Fruit fly (Drosophila melanogaster) whole organism: ENCODE data around the gene Jasper.

Experiments used
- CG8478 ChIP-seq: fragments of >200 bp; optimal IDR thresholded peaks from 2 replicates; lab custom pipeline; 2018; ENCODE audit warnings: inconsistent platforms
- Dll ChIP-seq: fragments of >200 bp; optimal IDR thresholded peaks from 2 replicates; lab custom pipeline; 2017
- pan ChIP-seq: fragments of >200 bp; optimal IDR thresholded peaks from 2 replicates; lab custom pipeline; 2017
- usp ChIP-seq: fragments of >200 bp; optimal IDR thresholded peaks from 2 replicates; lab custom pipeline; 2017; ENCODE audit warnings: missing biosample characterization, missing genetic modification characterization, mixed read lengths

DNA sequence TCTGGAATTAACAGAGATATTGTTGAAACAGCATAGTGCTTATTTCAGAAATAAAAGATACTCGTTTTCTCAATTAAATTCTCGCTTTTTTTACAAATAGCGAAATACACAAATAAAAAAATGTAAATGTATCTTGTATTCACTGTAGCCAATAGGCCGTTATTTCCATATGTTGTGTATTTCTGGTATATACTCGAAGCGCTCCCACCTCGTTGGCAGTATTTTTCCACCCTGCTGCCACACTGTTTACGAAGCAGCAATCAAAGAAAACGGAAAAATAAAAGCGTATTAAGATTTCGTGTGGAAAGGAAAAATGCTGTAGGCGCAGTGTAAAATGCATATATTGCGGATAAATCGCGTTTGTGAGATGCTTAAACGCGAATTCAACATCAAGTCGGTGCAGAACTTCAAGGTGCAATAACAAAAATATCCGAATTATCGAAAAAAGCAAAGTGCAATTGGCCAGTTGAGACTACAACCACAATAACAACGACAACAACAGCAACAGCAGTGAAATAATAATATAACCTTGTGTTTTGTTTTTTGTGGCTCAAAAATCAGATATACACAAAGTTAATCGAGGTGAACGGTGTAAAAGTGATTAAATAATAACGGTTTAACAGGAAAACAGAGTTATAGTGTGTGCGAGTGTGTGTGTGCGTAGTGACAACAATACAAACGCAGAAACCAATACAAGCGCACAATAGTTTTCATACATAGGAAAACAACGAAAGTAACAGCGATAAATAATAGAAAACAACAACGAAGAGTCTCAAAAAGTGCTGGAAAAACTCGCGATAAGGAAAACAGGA lies 5.9 kb downstream of the Jasper start, which contains the start of gene sima:
- no peak for TF ChIP-seq CG8478 (lab: Kevin White, UChicago)
- no peak for TF ChIP-seq usp
- no peak for TF ChIP-seq Dll (lab: Kevin White, UChicago)
- no peak for TF ChIP-seq pan
